Fruit fly (Drosophila melanogaster) whole organism, pupa: ENCODE measurements around the gene zld.

Experiments used
- CG10348 ChIP-seq: fragments of 200-800 bp; sonication (Bioruptor generic); IDR thresholded peaks from 2 replicates; pipeline ENCODE4 v1.3.6; 2022; ENCODE audit warnings: missing biosample characterization, missing genetic modification characterization
- CG12605 ChIP-seq: fragments of 200-800 bp; sonication (Bioruptor generic); IDR thresholded peaks from 2 replicates; pipeline ENCODE4 v1.3.6; 2022; ENCODE audit warnings: missing biosample characterization, missing genetic modification characterization
- CG13204 ChIP-seq: fragments of 200-800 bp; sonication (Bioruptor generic); optimal IDR thresholded peaks from 2 replicates; lab custom pipeline; 2018; ENCODE audit warnings: missing biosample characterization, mild to moderate bottlenecking, missing genetic modification characterization, moderate library complexity
- CG14655 ChIP-seq: fragments of 200-800 bp; sonication (Bioruptor generic); optimal IDR thresholded peaks from 3 replicates; lab custom pipeline; 2017; ENCODE audit warnings: mild to moderate bottlenecking, missing biosample characterization, missing genetic modification reagents, missing genetic modification characterization
- CG15710 ChIP-seq: fragments of 200-800 bp; sonication (Bioruptor generic); optimal IDR thresholded peaks from 2 replicates; lab custom pipeline; 2018; ENCODE audit warnings: missing biosample characterization, mild to moderate bottlenecking, missing genetic modification characterization, moderate library complexity
- CG17806 ChIP-seq: fragments of 200-800 bp; sonication (Bioruptor generic); optimal IDR thresholded peaks from 2 replicates; lab custom pipeline; 2018; ENCODE audit warnings: missing biosample characterization, mild to moderate bottlenecking, missing genetic modification characterization, moderate library complexity
- CG32121 ChIP-seq: fragments of 200-800 bp; sonication (Bioruptor generic); IDR thresholded peaks from 2 replicates; pipeline ENCODE4 v1.3.6; 2022; ENCODE audit warnings: missing biosample characterization, missing genetic modification characterization
- CG34367 ChIP-seq: fragments of 200-800 bp; sonication (Bioruptor generic); optimal IDR thresholded peaks from 2 replicates; lab custom pipeline; 2018; ENCODE audit warnings: missing biosample characterization, mild to moderate bottlenecking, missing genetic modification characterization
- CG4496 ChIP-seq: fragments of 200-800 bp; sonication (Bioruptor generic); IDR thresholded peaks from 3 replicates; pipeline ENCODE4 v1.3.6; 2022; ENCODE audit warnings: missing biosample characterization, missing genetic modification characterization
- CG8159 ChIP-seq: fragments of 200-800 bp; sonication (Bioruptor generic); optimal IDR thresholded peaks from 3 replicates; lab custom pipeline; 2018; ENCODE audit warnings: missing biosample characterization, mild to moderate bottlenecking, missing genetic modification characterization, moderate library complexity
- CG8301 ChIP-seq: fragments of 200-800 bp; sonication (Bioruptor generic); optimal IDR thresholded peaks from 2 replicates; lab custom pipeline; 2018; ENCODE audit warnings: missing biosample characterization, mild to moderate bottlenecking, missing genetic modification characterization
- CG9948 ChIP-seq: fragments of 200-800 bp; sonication (Bioruptor generic); optimal IDR thresholded peaks from 2 replicates; lab custom pipeline; 2018; ENCODE audit warnings: missing biosample characterization, mild to moderate bottlenecking, missing genetic modification characterization, moderate library complexity
- D1 ChIP-seq: fragments of 200-800 bp; sonication (Bioruptor generic); optimal IDR thresholded peaks from 2 replicates; lab custom pipeline; 2018; ENCODE audit warnings: missing biosample characterization, mild to moderate bottlenecking, missing genetic modification characterization, moderate library complexity
- EcR ChIP-seq: fragments of 200-800 bp; sonication (Bioruptor generic); optimal IDR thresholded peaks from 3 replicates; lab custom pipeline; 2019; ENCODE audit warnings: missing biosample characterization, missing genetic modification characterization, mild to moderate bottlenecking, moderate library complexity, missing genetic modification reagents
- Ets98B ChIP-seq: fragments of 200-800 bp; sonication (Bioruptor generic); IDR thresholded peaks from 2 replicates; pipeline ENCODE4 v1.3.6; 2022; ENCODE audit warnings: missing biosample characterization, missing genetic modification characterization
- Pif1A ChIP-seq: fragments of 200-800 bp; sonication (Bioruptor generic); optimal IDR thresholded peaks from 3 replicates; lab custom pipeline; 2016; ENCODE audit warnings: missing biosample characterization, missing genetic modification characterization
- Pif1B ChIP-seq: fragments of 200-800 bp; sonication (Bioruptor generic); optimal IDR thresholded peaks from 3 replicates; lab custom pipeline; 2016; ENCODE audit warnings: missing biosample characterization, missing genetic modification characterization
- Snoo ChIP-seq: fragments of 200-800 bp; sonication (Bioruptor generic); optimal IDR thresholded peaks from 3 replicates; lab custom pipeline; 2017; ENCODE audit warnings: missing biosample characterization, mild to moderate bottlenecking, missing genetic modification characterization, inconsistent platforms
- fd96Ca ChIP-seq: fragments of 200-800 bp; sonication (Bioruptor generic); IDR thresholded peaks from 3 replicates; pipeline ENCODE4 v1.3.6; 2022; ENCODE audit warnings: missing biosample characterization, missing genetic modification characterization
- gl ChIP-seq: fragments of 200-800 bp; sonication (Bioruptor generic); optimal IDR thresholded peaks from 2 replicates; lab custom pipeline; 2018; ENCODE audit warnings: missing biosample characterization, mild to moderate bottlenecking, missing genetic modification characterization
- rn ChIP-seq: fragments of 200-800 bp; sonication (Bioruptor generic); IDR thresholded peaks from 2 replicates; pipeline ENCODE4 v1.3.6; 2022; ENCODE audit warnings: missing biosample characterization, missing genetic modification characterization

Gene zld

dm6 chrX:19812429-19812828 lies 29.1 kb upstream of the zld start, which contains the start of gene SkpD:
TSS of gene SkpD (plus strand) at chrX:19812729.
- no peak for TF ChIP-seq CG34367
- TF ChIP-seq Ets98B (GFP tag; lab: Robert Waterston, UW): no peak
- no peak for TF ChIP-seq EcR
- no peak for TF ChIP-seq CG13204 (GFP tag; lab: Kevin White, UChicago)
- no peak for TF ChIP-seq CG10348
- TF ChIP-seq D1 (tag; lab: Kevin White, UChicago): no peak
- no peak for TF ChIP-seq gl
- no peak for TF ChIP-seq fd96Ca (GFP tag; lab: Robert Waterston, UW)
- TF ChIP-seq CG8301: no peak
- TF ChIP-seq CG17806 (tag; lab: Kevin White, UChicago): no peak
- TF ChIP-seq Snoo: no peak
- no peak for TF ChIP-seq CG4496

- TF ChIP-seq gl (no peak), Snoo (no peak), CG14655 (GFP tag; lab: Kevin White, UChicago) (no peak), CG12605 (GFP tag; lab: Robert Waterston, UW) (no peak), Pif1A (GFP tag; lab: Kevin White, UChicago) (no peak), CG4496 (no peak), CG17806 (tag; lab: Kevin White, UChicago) (no peak), CG10348 (no peak), Ets98B (GFP tag; lab: Robert Waterston, UW) (no peak), CG32121 (GFP tag; lab: Robert Waterston, UW) (no peak), CG8159 (tag; lab: Kevin White, UChicago) (no peak), CG8301 (no peak), CG13204 (GFP tag; lab: Kevin White, UChicago) (no peak)
These were observed 27.7 kb upstream of the zld start for dm6 chrX:19811057-19811456.

DNA sequence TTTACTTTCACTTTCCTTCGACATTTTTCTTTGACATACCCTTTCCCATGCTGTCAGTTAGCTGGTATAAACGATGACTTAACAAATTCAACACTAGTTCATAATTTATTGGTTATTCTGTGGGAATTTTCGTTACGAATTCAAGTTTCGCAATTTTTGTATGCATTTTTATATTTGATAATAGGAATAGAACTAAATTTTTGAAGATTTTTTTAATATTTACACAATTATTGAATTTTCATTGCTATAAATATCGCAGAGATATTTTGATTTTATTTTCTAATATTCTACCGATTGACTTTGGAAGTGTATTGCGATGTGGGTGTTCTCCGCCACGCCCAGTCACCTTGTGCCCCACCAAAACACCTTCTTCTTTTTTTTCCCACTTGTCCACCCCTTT lies 22.8 kb upstream of the zld start:
- TF ChIP-seq CG4496: no peak
- no peak for TF ChIP-seq CG13204 (GFP tag; lab: Kevin White, UChicago)
- TF ChIP-seq CG10348: no peak
- no peak for TF ChIP-seq rn (GFP tag; lab: Robert Waterston, UW)
- no peak for TF ChIP-seq D1 (tag; lab: Kevin White, UChicago)

dm6 chrX:19795808-19796207 lies 12.5 kb upstream of the zld start:
- no peak for TF ChIP-seq CG17806 (tag; lab: Kevin White, UChicago)
- no peak for TF ChIP-seq CG32121 (GFP tag; lab: Robert Waterston, UW)
- no peak for TF ChIP-seq rn (GFP tag; lab: Robert Waterston, UW)
- TF ChIP-seq gl: no peak
- TF ChIP-seq CG8159 (tag; lab: Kevin White, UChicago): no peak
- TF ChIP-seq CG14655 (GFP tag; lab: Kevin White, UChicago): no peak
- TF ChIP-seq EcR: no peak
- no peak for TF ChIP-seq CG13204 (GFP tag; lab: Kevin White, UChicago)
- no peak for TF ChIP-seq CG4496
- no peak for TF ChIP-seq Ets98B (GFP tag; lab: Robert Waterston, UW)
- no peak for TF ChIP-seq fd96Ca (GFP tag; lab: Robert Waterston, UW)
- TF ChIP-seq CG8301: no peak
- TF ChIP-seq CG12605 (GFP tag; lab: Robert Waterston, UW): no peak
- no peak for TF ChIP-seq CG10348
- TF ChIP-seq CG15710 (tag; lab: Kevin White, UChicago): no peak
- TF ChIP-seq CG9948 (tag; lab: Kevin White, UChicago): no peak
- no peak for TF ChIP-seq D1 (tag; lab: Kevin White, UChicago)
- TF ChIP-seq CG34367: no peak
- TF ChIP-seq Pif1B (GFP tag; lab: Kevin White, UChicago): no peak
- no peak for TF ChIP-seq Pif1A (GFP tag; lab: Kevin White, UChicago)

dm6 chrX:19792572-19792971 lies 9.2 kb upstream of the zld start:
- TF ChIP-seq Pif1A (GFP tag; lab: Kevin White, UChicago) (no peak), CG34367 (no peak), CG13204 (GFP tag; lab: Kevin White, UChicago) (no peak), Snoo (no peak), CG10348 (no peak), CG17806 (tag; lab: Kevin White, UChicago) (no peak), D1 (tag; lab: Kevin White, UChicago) (no peak), CG15710 (tag; lab: Kevin White, UChicago) (no peak)

DNA sequence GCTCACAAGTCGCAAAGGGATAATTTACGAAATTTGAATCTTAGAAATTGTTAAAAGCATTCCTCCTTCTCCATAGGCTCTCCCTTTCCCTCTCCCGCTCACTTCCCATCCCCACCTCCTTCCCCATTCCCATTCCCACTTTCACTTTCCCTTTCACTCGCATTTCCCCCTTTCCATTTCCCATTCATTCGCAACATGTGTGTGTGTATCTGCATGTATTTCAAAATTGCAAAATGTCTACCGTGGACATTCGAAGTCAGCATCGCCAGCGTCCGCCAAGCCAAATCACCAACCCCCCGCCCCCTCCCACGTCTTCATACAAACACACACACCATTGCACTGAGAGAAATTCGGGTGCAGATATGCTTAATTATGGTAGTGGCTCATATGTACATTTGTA lies 8.5 kb upstream of the zld start:
- TF ChIP-seq EcR (no peak), CG32121 (GFP tag; lab: Robert Waterston, UW) (no peak), Snoo (no peak), CG4496 (no peak), Ets98B (GFP tag; lab: Robert Waterston, UW) (no peak)

- TF ChIP-seq Ets98B (GFP tag; lab: Robert Waterston, UW) (no peak), CG8301 (no peak), EcR (no peak), CG8159 (tag; lab: Kevin White, UChicago) (no peak), CG13204 (GFP tag; lab: Kevin White, UChicago) (no peak), CG10348 (no peak), Pif1B (GFP tag; lab: Kevin White, UChicago) (no peak), CG32121 (GFP tag; lab: Robert Waterston, UW) (no peak), CG14655 (GFP tag; lab: Kevin White, UChicago) (no peak), CG34367 (no peak), CG9948 (tag; lab: Kevin White, UChicago) (no peak), CG12605 (GFP tag; lab: Robert Waterston, UW) (no peak), Pif1A (GFP tag; lab: Kevin White, UChicago) (no peak), D1 (tag; lab: Kevin White, UChicago) (no peak), CG17806 (tag; lab: Kevin White, UChicago) (no peak), gl (no peak), rn (GFP tag; lab: Robert Waterston, UW) (no peak), fd96Ca (GFP tag; lab: Robert Waterston, UW) (no peak), CG4496 (no peak), CG15710 (tag; lab: Kevin White, UChicago) (no peak)
These were observed 5.2 kb upstream of the zld start for dm6 chrX:19788621-19788944.
